Fruit fly (Drosophila melanogaster): ENCODE results near the gene Nedd8.

Nedd8 gene

DNA sequence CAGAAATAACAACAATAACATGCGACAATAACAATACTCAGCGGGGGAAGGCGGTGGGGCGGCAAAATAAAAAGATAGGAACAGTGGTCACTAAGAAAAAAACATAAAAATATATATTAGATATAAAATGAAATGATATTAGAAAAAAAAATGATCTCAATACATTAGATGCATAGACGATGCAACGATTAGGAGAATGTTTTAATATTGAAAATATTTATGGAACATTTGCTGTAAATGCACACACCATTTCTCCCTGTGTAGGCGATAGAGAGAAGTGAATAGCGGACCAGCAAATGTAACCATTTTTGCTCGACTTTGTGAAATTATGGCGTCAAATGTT is 14.5 kb upstream of the Nedd8 start (continued):
- TF ChIP-seq pita (GFP tag; optimal IDR thresholded peaks at IDR 0.05), result no peak
- TF ChIP-seq dan (GFP tag; IDR thresholded peaks at IDR 0.05), result peak; percentile 49
- TF ChIP-seq CG3065 (GFP tag; optimal IDR thresholded peaks at IDR 0.05), result peak; percentile 21
- TF ChIP-seq Dref (GFP tag; IDR thresholded peaks at IDR 0.05), result peak; percentile 35; the same call in 1 of the 2 replicates
- TF ChIP-seq H15 (GFP tag; IDR thresholded peaks at IDR 0.05), result peak; percentile 81
- peak; percentile 77 for TF ChIP-seq Drgx (GFP tag; IDR thresholded peaks at IDR 0.05)
- TF ChIP-seq Bteb2 (GFP tag; optimal IDR thresholded peaks at IDR 0.05), result peak; percentile 61
- no peak for TF ChIP-seq CG1832 (GFP tag; optimal IDR thresholded peaks at IDR 0.05)
- TF ChIP-seq CG10209 (GFP tag; optimal IDR thresholded peaks at IDR 0.05), result peak; percentile 68
- peak; percentile 66 for TF ChIP-seq CG31441 (GFP tag; IDR thresholded peaks at IDR 0.05)
- TF ChIP-seq CG18476 (GFP tag; optimal IDR thresholded peaks at IDR 0.05), result peak; percentile 67
- TF ChIP-seq Gsc (GFP tag; IDR thresholded peaks at IDR 0.05), result no peak
- TF ChIP-seq CG18011 (GFP tag; optimal IDR thresholded peaks at IDR 0.05), result peak; percentile 31
- TF ChIP-seq D19B (GFP tag; optimal IDR thresholded peaks at IDR 0.05), result no peak
- peak; percentile 92 for TF ChIP-seq CG11247 (GFP tag; IDR thresholded peaks at IDR 0.05)
- no peak for TF ChIP-seq CG9876 (GFP tag; optimal IDR thresholded peaks at IDR 0.05)
- peak; percentile 30 for TF ChIP-seq CG6654 (GFP tag; optimal IDR thresholded peaks at IDR 0.05)
- peak; percentile 58 for TF ChIP-seq org-1 (GFP tag; optimal IDR thresholded peaks at IDR 0.05)
- peak; percentile 76 for TF ChIP-seq scrt (GFP tag; optimal IDR thresholded peaks at IDR 0.05)
- TF ChIP-seq gsb (GFP tag; IDR thresholded peaks at IDR 0.05), result peak; percentile 91
- TF ChIP-seq MTF-1 (GFP tag; optimal IDR thresholded peaks at IDR 0.05; ENCODE audit: borderline replicate concordance), result peak; percentile 61
- peak; percentile 59 for TF ChIP-seq fd96Cb (tag; optimal IDR thresholded peaks at IDR 0.05)
- peak; percentile 42; the same call in 1 of the 2 replicates for TF ChIP-seq CG10959 (GFP tag; IDR thresholded peaks at IDR 0.05)
- no peak for TF ChIP-seq nerfin-2 (GFP tag; IDR thresholded peaks at IDR 0.05; ENCODE audit: partially characterized antibody)
- no peak for TF ChIP-seq Camta (GFP tag; optimal IDR thresholded peaks at IDR 0.05)
- peak; percentile 63 for TF ChIP-seq slou (GFP tag; optimal IDR thresholded peaks at IDR 0.05)
- TF ChIP-seq CG14014 (GFP tag; IDR thresholded peaks at IDR 0.05), result peak; percentile 95
- TF ChIP-seq CG34376 (GFP tag; optimal IDR thresholded peaks at IDR 0.05), result peak; percentile 68
- peak; percentile 4 for TF ChIP-seq bab2 (GFP tag; optimal IDR thresholded peaks at IDR 0.05)
- peak; percentile 78 for TF ChIP-seq lilli (GFP tag; optimal IDR thresholded peaks at IDR 0.05)
- TF ChIP-seq CG13894 (tag; optimal IDR thresholded peaks at IDR 0.05), result peak; percentile 85
- peak; percentile 85 for TF ChIP-seq B-H1 (GFP tag; IDR thresholded peaks at IDR 0.05)
- TF ChIP-seq crp (GFP tag; optimal IDR thresholded peaks at IDR 0.05), result no peak
- peak; percentile 90 for TF ChIP-seq Fer1 (GFP tag; optimal IDR thresholded peaks at IDR 0.05)
- peak; percentile 65 for TF ChIP-seq exex (tag; optimal IDR thresholded peaks at IDR 0.05)
- TF ChIP-seq CG5245 (GFP tag; optimal IDR thresholded peaks at IDR 0.05), result peak; percentile 19
- TF ChIP-seq seq (GFP tag; IDR thresholded peaks at IDR 0.05), result peak; percentile 88
- peak; percentile 43 for TF ChIP-seq CG12942 (GFP tag; optimal IDR thresholded peaks at IDR 0.05)
- peak; percentile 94 for TF ChIP-seq sob (GFP tag; IDR thresholded peaks at IDR 0.05)
- TF ChIP-seq lab (GFP tag; optimal IDR thresholded peaks at IDR 0.05), result peak; percentile 95
- peak; percentile 94 for TF ChIP-seq al (GFP tag; IDR thresholded peaks at IDR 0.05)
- TF ChIP-seq NC2β (GFP tag; optimal IDR thresholded peaks at IDR 0.05), result peak; percentile 19
- TF ChIP-seq CG9609 (GFP tag; optimal IDR thresholded peaks at IDR 0.05), result peak; percentile 15
- no peak for TF ChIP-seq crc (GFP tag; optimal IDR thresholded peaks at IDR 0.05)
- TF ChIP-seq B-H2 (GFP tag; optimal IDR thresholded peaks at IDR 0.05), result peak; percentile 42
- peak; percentile 79; the same call in 1 of the 2 replicates for TF ChIP-seq bowl (GFP tag; IDR thresholded peaks at IDR 0.05)
- peak; percentile 65 for TF ChIP-seq CG6854 (GFP tag; optimal IDR thresholded peaks at IDR 0.05)
- TF ChIP-seq lbe (GFP tag; optimal IDR thresholded peaks at IDR 0.05), result no peak
- no peak for TF ChIP-seq CG1603 (tag; optimal IDR thresholded peaks at IDR 0.05)
- peak; percentile 59 for TF ChIP-seq CG10543 (GFP tag; optimal IDR thresholded peaks at IDR 0.05)
- TF ChIP-seq ara (GFP tag; IDR thresholded peaks at IDR 0.05), result peak; percentile 71

All from whole organism, embryonic.